Fruit fly (Drosophila melanogaster): Measurements from ENCODE around the gene Ca-alpha1T.

The Ca-alpha1T gene

DNA sequence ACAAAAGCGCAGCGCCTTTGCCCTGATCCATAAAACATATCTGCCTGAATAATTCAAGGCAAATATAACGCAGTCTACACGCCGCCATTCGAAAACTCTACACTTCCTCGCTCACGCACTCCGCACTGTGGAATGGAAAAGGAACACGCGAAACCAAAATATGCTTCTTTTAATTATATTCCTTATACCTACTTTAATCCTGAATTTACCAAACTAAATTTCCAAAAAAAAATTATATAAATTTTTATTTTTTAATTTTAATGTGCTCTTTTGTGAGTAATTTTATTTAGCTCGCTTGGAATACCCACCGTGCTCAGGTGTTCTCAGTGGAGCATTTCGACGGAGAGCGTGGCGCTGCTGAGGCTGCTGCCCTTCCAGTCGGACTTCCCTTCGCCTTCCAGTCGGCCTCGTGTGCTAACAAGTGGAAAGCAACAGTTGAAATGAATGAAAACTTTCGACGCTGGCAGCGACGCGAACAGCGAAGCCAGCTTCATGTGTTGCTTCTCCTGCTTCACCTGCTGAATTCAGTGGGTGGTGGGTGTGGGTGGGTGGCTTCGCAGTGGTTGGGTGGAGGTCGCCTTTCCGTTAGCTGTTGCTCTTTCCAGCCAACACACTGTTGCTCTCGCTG lies 1.0 kb upstream of the Ca-alpha1T start (continued):
- TF ChIP-seq kah (GFP tag; optimal IDR thresholded peaks at IDR 0.05) (peak; percentile 41), Lim3 (GFP tag; IDR thresholded peaks at IDR 0.05) (peak; percentile 73), Spps (tag; optimal IDR thresholded peaks at IDR 0.05) (no peak), NFAT (GFP tag; IDR thresholded peaks at IDR 0.05) (peak; percentile 73), CG13424 (tag; optimal IDR thresholded peaks at IDR 0.05) (peak; percentile 86), CG6683 (GFP tag; optimal IDR thresholded peaks at IDR 0.05) (peak; percentile 78), Ravus (GFP tag; IDR thresholded peaks at IDR 0.05) (peak; percentile 50), CG31224 (GFP tag; IDR thresholded peaks at IDR 0.05) (peak; percentile 73), CG7963 (GFP tag; IDR thresholded peaks at IDR 0.05; ENCODE audit: partially characterized antibody) (no peak), CG9817 (tag; optimal IDR thresholded peaks at IDR 0.05) (peak; percentile 78), odd (GFP tag; optimal IDR thresholded peaks at IDR 0.05) (peak; percentile 69), CG11696 (GFP tag; IDR thresholded peaks at IDR 0.05) (peak; percentile 77), HmgZ (tag; optimal IDR thresholded peaks at IDR 0.05) (peak; percentile 50), sna (GFP tag; IDR thresholded peaks at IDR 0.05; ENCODE audit: partially characterized antibody) (no peak), CG14050 (GFP tag; IDR thresholded peaks at IDR 0.05) (peak; percentile 80), CG17612 (GFP tag; IDR thresholded peaks at IDR 0.05) (peak; percentile 66), CG15073 (GFP tag; optimal IDR thresholded peaks at IDR 0.05) (no peak), CG8290 (GFP tag; optimal IDR thresholded peaks at IDR 0.05) (no peak), CG8290 (tag; optimal IDR thresholded peaks at IDR 0.05) (no peak), seq (GFP tag; IDR thresholded peaks at IDR 0.05) (peak; percentile 83), B-H2 (GFP tag; optimal IDR thresholded peaks at IDR 0.05) (peak; percentile 22), Dp (GFP tag; optimal IDR thresholded peaks at IDR 0.05) (no peak), CG12391 (tag; optimal IDR thresholded peaks at IDR 0.05) (peak; percentile 82), Eip74EF (GFP tag; optimal IDR thresholded peaks at IDR 0.05) (peak in 1 of 2 experiments; percentile 41), cas (GFP tag; IDR thresholded peaks at IDR 0.05) (peak; percentile 76), CG3163 (GFP tag; optimal IDR thresholded peaks at IDR 0.05) (no peak), Six4 (GFP tag; optimal IDR thresholded peaks at IDR 0.05) (peak; percentile 29), h (optimal IDR thresholded peaks at IDR 0.05) (no peak), CG3995 (GFP tag; optimal IDR thresholded peaks at IDR 0.05) (no peak), gro (GFP tag; optimal IDR thresholded peaks at IDR 0.05) (no peak), sob (GFP tag; IDR thresholded peaks at IDR 0.05) (peak; percentile 93), CG42726 (GFP tag; IDR thresholded peaks at IDR 0.05; ENCODE audit: partially characterized antibody) (no peak), Optix (GFP tag; IDR thresholded peaks at IDR 0.05) (peak; percentile 84), HLH4C (GFP tag; IDR thresholded peaks at IDR 0.05; ENCODE audit: partially characterized antibody) (no peak), Myb (GFP tag; optimal IDR thresholded peaks at IDR 0.05) (no peak), tin (GFP tag; optimal IDR thresholded peaks at IDR 0.05) (peak; percentile 50), usp (GFP tag; optimal IDR thresholded peaks at IDR 0.05) (no peak), CG7556 (GFP tag; optimal IDR thresholded peaks at IDR 0.05) (peak; percentile 86), trem (tag; optimal IDR thresholded peaks at IDR 0.05) (no peak), nerfin-2 (GFP tag; IDR thresholded peaks at IDR 0.05; ENCODE audit: partially characterized antibody) (no peak), maf-S (GFP tag; optimal IDR thresholded peaks at IDR 0.05) (no peak), esg (GFP tag; conservative IDR thresholded peaks at IDR 0.05) (peak; percentile 88), CG2120 (GFP tag; optimal IDR thresholded peaks at IDR 0.05) (peak; percentile 83), exex (tag; optimal IDR thresholded peaks at IDR 0.05) (peak; percentile 39), dysf (GFP tag; IDR thresholded peaks at IDR 0.05) (peak; percentile 92), Nf-YA (GFP tag; IDR thresholded peaks at IDR 0.05) (peak; percentile 82), CG16863 (GFP tag; optimal IDR thresholded peaks at IDR 0.05) (no peak), slp2 (GFP tag; optimal IDR thresholded peaks at IDR 0.05) (no peak), gcm (GFP tag; optimal IDR thresholded peaks at IDR 0.05) (no peak), NC2β (GFP tag; optimal IDR thresholded peaks at IDR 0.05) (no peak), CG1233 (GFP tag; optimal IDR thresholded peaks at IDR 0.05) (peak; percentile 60)

Data from whole organism, embryonic.